Fruit fly (Drosophila melanogaster): ENCODE results near the gene nAChRbeta3.

- TF ChIP-seq CG8478 (optimal IDR thresholded peaks at IDR 0.05) (no peak), CTCF (optimal IDR thresholded peaks at IDR 0.05) (no peak)
Observed at dm6 chr2L:523165-523835, 21.6 kb upstream of the nAChRbeta3 start.

All from S2 (cell line).